Fruit fly (Drosophila melanogaster) whole organism, embryonic: Measurements from ENCODE around the gene NdufV3.
A peak's percentile ranks its signal among the peaks of the same experiment; 100 is the strongest.

Experiments used
- BtbVII ChIP-seq: fragments of 200-800 bp; sonication (Bioruptor generic); optimal IDR thresholded peaks from 3 replicates; lab custom pipeline; 2017; ENCODE audit warnings: missing biosample characterization, mild to moderate bottlenecking, missing genetic modification characterization
- CG11456 ChIP-seq: fragments of 200-800 bp; sonication (Bioruptor generic); IDR thresholded peaks from 3 replicates; pipeline ENCODE4 v1.3.6; 2022; ENCODE audit warnings: missing biosample characterization, missing genetic modification characterization
- CG14014 ChIP-seq: fragments of 200-800 bp; sonication (Bioruptor generic); IDR thresholded peaks from 2 replicates; pipeline ENCODE4 v1.3.6; 2022; ENCODE audit warnings: missing biosample characterization, missing genetic modification characterization
- CG15011 ChIP-seq: fragments of 200-800 bp; sonication (Bioruptor generic); optimal IDR thresholded peaks from 3 replicates; lab custom pipeline; 2018; ENCODE audit warnings: missing biosample characterization, mild to moderate bottlenecking, missing genetic modification characterization
- CG1647 ChIP-seq: fragments of 200-800 bp; sonication (Bioruptor generic); optimal IDR thresholded peaks from 3 replicates; lab custom pipeline; 2016; ENCODE audit warnings: missing biosample characterization, missing genetic modification characterization
- CG17568 ChIP-seq: fragments of 200-800 bp; sonication (Bioruptor generic); optimal IDR thresholded peaks from 2 replicates; lab custom pipeline; 2018; ENCODE audit warnings: missing biosample characterization, mild to moderate bottlenecking, missing genetic modification characterization, moderate library complexity
- CG1792 ChIP-seq: fragments of 200-800 bp; sonication (Bioruptor generic); optimal IDR thresholded peaks from 2 replicates; lab custom pipeline; 2016; ENCODE audit warnings: missing biosample characterization, missing genetic modification characterization
- CG18262 ChIP-seq: fragments of 200-800 bp; optimal IDR thresholded peaks from 3 replicates; lab custom pipeline; 2019; ENCODE audit warnings: missing biosample characterization, mild to moderate bottlenecking, missing genetic modification characterization, moderate library complexity
- CG30020 ChIP-seq: fragments of 200-800 bp; optimal IDR thresholded peaks from 2 replicates; lab custom pipeline; 2019; ENCODE audit warnings: missing biosample characterization, mild to moderate bottlenecking, missing genetic modification characterization, moderate library complexity
- CG34224 ChIP-seq: fragments of 200-800 bp; sonication (Bioruptor generic); IDR thresholded peaks from 3 replicates; pipeline ENCODE4 v1.3.6; 2022; ENCODE audit warnings: missing biosample characterization, missing genetic modification characterization; ENCODE audit not compliant: partially characterized antibody
- CG3726 ChIP-seq: fragments of 200-800 bp; sonication (Bioruptor generic); IDR thresholded peaks from 3 replicates; pipeline ENCODE4, ENCODE4 v1.3.6; 2022; ENCODE audit warnings: missing biosample characterization, missing genetic modification characterization
- CG6854 ChIP-seq: fragments of 200-800 bp; sonication (Bioruptor generic); optimal IDR thresholded peaks from 3 replicates; lab custom pipeline; 2017; ENCODE audit warnings: missing biosample characterization, mild to moderate bottlenecking, missing genetic modification characterization
- CG8281 ChIP-seq: fragments of 200-800 bp; sonication (Bioruptor generic); optimal IDR thresholded peaks from 2 replicates; lab custom pipeline; 2018; ENCODE audit warnings: missing biosample characterization, mild to moderate bottlenecking, missing genetic modification characterization, moderate library complexity
- CG8388 ChIP-seq: fragments of 200-800 bp; sonication (Bioruptor generic); optimal IDR thresholded peaks from 2 replicates; lab custom pipeline; 2019; ENCODE audit warnings: missing biosample characterization, mild to moderate bottlenecking, missing genetic modification characterization, moderate library complexity
- D ChIP-seq, 2 experiments: fragments of 200-800 bp in 1 of 2; fragments of >200 bp in 1 of 2; sonication (Bioruptor generic) in 1 of 2; optimal IDR thresholded peaks; 2 replicates in 1 of 2; 3 replicates in 1 of 2; lab custom pipeline; 2017; ENCODE audit warnings: mild to moderate bottlenecking in 1 of 2, missing biosample characterization in 1 of 2, missing genetic modification characterization in 1 of 2, missing genetic modification reagents in 1 of 2
- D19A ChIP-seq: fragments of 200-800 bp; optimal IDR thresholded peaks from 3 replicates; lab custom pipeline; 2019; ENCODE audit warnings: missing biosample characterization, mild to moderate bottlenecking, missing genetic modification characterization, moderate library complexity
- Doc3 ChIP-seq: fragments of 200-800 bp; sonication (Bioruptor generic); IDR thresholded peaks from 3 replicates; pipeline ENCODE4 v1.3.6; 2022; ENCODE audit warnings: missing biosample characterization, missing genetic modification characterization; ENCODE audit not compliant: partially characterized antibody
- HmgD ChIP-seq: fragments of 200-800 bp; sonication (Bioruptor generic); optimal IDR thresholded peaks from 3 replicates; lab custom pipeline; 2016; ENCODE audit warnings: missing biosample characterization, missing genetic modification characterization
- Hr3 ChIP-seq: fragments of 200-800 bp; sonication (Bioruptor generic); optimal IDR thresholded peaks from 3 replicates; lab custom pipeline; 2016; ENCODE audit warnings: missing biosample characterization, missing genetic modification characterization
- Hr51 ChIP-seq, 2 experiments: fragments of 200-800 bp; sonication (Bioruptor generic); optimal IDR thresholded peaks; 2 replicates in 1 of 2; 3 replicates in 1 of 2; lab custom pipeline; 2016 to 2018; ENCODE audit warnings: missing biosample characterization in 2 of 2, missing genetic modification characterization in 2 of 2, mild to moderate bottlenecking in 1 of 2, moderate library complexity in 1 of 2
- MESR4 ChIP-seq: fragments of 200-800 bp; sonication (Bioruptor generic); optimal IDR thresholded peaks from 2 replicates; lab custom pipeline; 2018; ENCODE audit warnings: missing biosample characterization, mild to moderate bottlenecking, missing genetic modification characterization, moderate library complexity
- Med ChIP-seq: fragments of 200-800 bp; sonication (Bioruptor generic); peaks from one replicate; lab custom pipeline; 2016; ENCODE audit warnings: missing biosample characterization, missing genetic modification characterization, mild to moderate bottlenecking, inconsistent platforms, moderate library complexity
- Meics ChIP-seq: fragments of 200-800 bp; sonication (Bioruptor generic); optimal IDR thresholded peaks from 2 replicates; lab custom pipeline; 2017; ENCODE audit warnings: missing biosample characterization, mild to moderate bottlenecking, missing genetic modification characterization
- Mrtf ChIP-seq: fragments of 200-800 bp; sonication (Bioruptor generic); IDR thresholded peaks from 3 replicates; pipeline ENCODE4 v1.3.6; 2022; ENCODE audit warnings: missing biosample characterization, missing genetic modification characterization
- NC2β ChIP-seq: fragments of 200-800 bp; sonication (Bioruptor generic); optimal IDR thresholded peaks from 2 replicates; lab custom pipeline; 2016; ENCODE audit warnings: missing biosample characterization, missing genetic modification characterization
- NFAT ChIP-seq: fragments of 200-800 bp; sonication (Bioruptor generic); IDR thresholded peaks from 2 replicates; pipeline ENCODE4 v1.3.6; 2022; ENCODE audit warnings: missing biosample characterization, missing genetic modification characterization
- Opbp ChIP-seq: fragments of 200-800 bp; sonication (Bioruptor generic); IDR thresholded peaks from 3 replicates; pipeline ENCODE4 v1.3.6; 2022; ENCODE audit warnings: missing biosample characterization, missing genetic modification characterization; ENCODE audit not compliant: partially characterized antibody
- Optix ChIP-seq: fragments of 200-800 bp; sonication (Bioruptor generic); IDR thresholded peaks from 3 replicates; pipeline ENCODE4 v1.3.6; 2022; ENCODE audit warnings: missing biosample characterization, missing genetic modification characterization
- PHDP ChIP-seq: fragments of 200-800 bp; sonication (Bioruptor generic); optimal IDR thresholded peaks from 3 replicates; lab custom pipeline; 2018; ENCODE audit warnings: missing biosample characterization, mild to moderate bottlenecking, missing genetic modification characterization, moderate library complexity
- Poxn ChIP-seq: fragments of 200-800 bp; sonication (Bioruptor generic); IDR thresholded peaks from 2 replicates; pipeline ENCODE4 v1.3.6; 2022; ENCODE audit warnings: missing biosample characterization, missing genetic modification characterization
- Trl ChIP-seq, 3 experiments: fragments of >200 bp in 2 of 3; fragments of 200-800 bp in 1 of 3; sonication (Bioruptor generic) in 1 of 3; optimal IDR thresholded peaks; 2 replicates in 1 of 3; 3 replicates in 2 of 3; lab custom pipeline; 2016 to 2017; ENCODE audit warnings: missing biosample characterization in 1 of 3, missing genetic modification characterization in 1 of 3
- az2 ChIP-seq: fragments of 200-800 bp; sonication (Bioruptor generic); optimal IDR thresholded peaks from 3 replicates; lab custom pipeline; 2016; ENCODE audit warnings: missing biosample characterization, missing genetic modification characterization
- bcd ChIP-seq: fragments of 200-800 bp; sonication (Bioruptor generic); optimal IDR thresholded peaks from 2 replicates; lab custom pipeline; 2017; ENCODE audit warnings: missing biosample characterization, mild to moderate bottlenecking, missing genetic modification characterization
- ems ChIP-seq: fragments of 200-800 bp; sonication (Bioruptor generic); optimal IDR thresholded peaks from 3 replicates; lab custom pipeline; 2016; ENCODE audit warnings: missing biosample characterization, missing genetic modification characterization
- ftz-f1 ChIP-seq: fragments of 200-800 bp; sonication (Bioruptor generic); optimal IDR thresholded peaks from 2 replicates; lab custom pipeline; 2016; ENCODE audit warnings: missing biosample characterization, missing genetic modification characterization
- gce ChIP-seq: fragments of 200-800 bp; sonication (Bioruptor generic); IDR thresholded peaks from 3 replicates; pipeline ENCODE4 v1.3.6; 2022; ENCODE audit warnings: missing biosample characterization, missing genetic modification characterization
- gro ChIP-seq: fragments of 200-800 bp; sonication (Bioruptor generic); optimal IDR thresholded peaks from 2 replicates; lab custom pipeline; 2016; ENCODE audit warnings: missing biosample characterization, missing genetic modification characterization
- gt ChIP-seq: fragments of 200-800 bp; sonication (Bioruptor generic); IDR thresholded peaks from 2 replicates; pipeline ENCODE4 v1.3.6; 2022; ENCODE audit warnings: missing biosample characterization, missing genetic modification characterization
- hbn ChIP-seq: fragments of 200-800 bp; sonication (Bioruptor generic); IDR thresholded peaks from 2 replicates; pipeline ENCODE4 v1.3.6; 2022; ENCODE audit warnings: missing biosample characterization, missing genetic modification characterization; ENCODE audit not compliant: partially characterized antibody
- nerfin-1 ChIP-seq: fragments of 200-800 bp; sonication (Bioruptor generic); optimal IDR thresholded peaks from 3 replicates; lab custom pipeline; 2019; ENCODE audit warnings: missing biosample characterization, mild to moderate bottlenecking, missing genetic modification characterization, moderate library complexity
- ranshi ChIP-seq: fragments of 200-800 bp; sonication (Bioruptor generic); IDR thresholded peaks from 2 replicates; pipeline ENCODE4 v1.3.6; 2022; ENCODE audit warnings: missing biosample characterization, missing genetic modification characterization
- run ChIP-seq: fragments of 200-800 bp; sonication (Bioruptor generic); optimal IDR thresholded peaks from 3 replicates; lab custom pipeline; 2018; ENCODE audit warnings: missing biosample characterization, mild to moderate bottlenecking, missing genetic modification characterization
- salm ChIP-seq: fragments of 200-800 bp; sonication (Bioruptor generic); optimal IDR thresholded peaks from 2 replicates; lab custom pipeline; 2018; ENCODE audit warnings: missing biosample characterization, mild to moderate bottlenecking, missing genetic modification characterization
- sob ChIP-seq: fragments of 200-800 bp; sonication (Bioruptor generic); IDR thresholded peaks from 2 replicates; pipeline ENCODE4 v1.3.6; 2022; ENCODE audit warnings: missing biosample characterization, missing genetic modification characterization
- stwl ChIP-seq: fragments of 200-800 bp; sonication (Bioruptor generic); optimal IDR thresholded peaks from 3 replicates; lab custom pipeline; 2018; ENCODE audit warnings: missing biosample characterization, mild to moderate bottlenecking, missing genetic modification characterization, moderate library complexity
- tna ChIP-seq: fragments of 200-800 bp; sonication (Bioruptor generic); IDR thresholded peaks from 2 replicates; pipeline ENCODE4 v1.3.6; 2022; ENCODE audit warnings: missing biosample characterization, missing genetic modification characterization; ENCODE audit not compliant: partially characterized antibody
- vvl ChIP-seq: fragments of 200-800 bp; sonication (Bioruptor generic); IDR thresholded peaks from 2 replicates; pipeline ENCODE4 v1.3.6; 2022; ENCODE audit warnings: missing biosample characterization, missing genetic modification characterization
- yki ChIP-seq: fragments of >200 bp; optimal IDR thresholded peaks from 3 replicates; lab custom pipeline; 2018
- z ChIP-seq: fragments of 200-800 bp; sonication (Bioruptor generic); IDR thresholded peaks from 3 replicates; pipeline ENCODE4 v1.3.6; 2022; ENCODE audit warnings: missing biosample characterization, missing genetic modification characterization

NdufV3 gene

dm6 chrX:11338047-11338747, 11.6 kb upstream of the NdufV3 start (continued):
- peak; percentile 51 for TF ChIP-seq sob (GFP tag; lab: Robert Waterston, UW)
- peak; percentile 54 for TF ChIP-seq run (tag; lab: Kevin White, UChicago)
- no peak for TF ChIP-seq yki (lab: Kevin White, UChicago)
- TF ChIP-seq D (optimal IDR thresholded peaks at IDR 0.05; lab: Kevin White, UChicago) = no peak
- peak; percentile 63 for TF ChIP-seq D (GFP tag; optimal IDR thresholded peaks at IDR 0.05; lab: Kevin White, UChicago)
- no peak for TF ChIP-seq tna (GFP tag; lab: Robert Waterston, UW)
- peak; percentile 54 for TF ChIP-seq vvl (GFP tag; lab: Robert Waterston, UW)
- TF ChIP-seq CG17568 (GFP tag; lab: Kevin White, UChicago) = no peak
- TF ChIP-seq gt (GFP tag; lab: Robert Waterston, UW) = no peak
- no peak; the same call in 2 of the 3 replicates for TF ChIP-seq CG3726 (GFP tag; lab: Robert Waterston, UW)
- TF ChIP-seq Optix (GFP tag; lab: Robert Waterston, UW) = no peak
- peak; percentile 72 for TF ChIP-seq CG8388 (GFP tag; lab: Kevin White, UChicago)
- TF ChIP-seq NFAT = no peak
- TF ChIP-seq MESR4 (GFP tag; lab: Kevin White, UChicago) = no peak
- no peak for TF ChIP-seq hbn
- TF ChIP-seq Opbp = no peak
- TF ChIP-seq Hr3 (GFP tag; lab: Kevin White, UChicago) = peak; percentile 74
- peak; percentile 66 for TF ChIP-seq nerfin-1
- TF ChIP-seq CG14014 (GFP tag; lab: Robert Waterston, UW) = peak; percentile 68; the same call in 1 of the 2 replicates
- TF ChIP-seq BtbVII (GFP tag; lab: Kevin White, UChicago) = peak; percentile 58
- no peak for TF ChIP-seq CG8281 (tag; lab: Kevin White, UChicago)
- peak; percentile 72 for TF ChIP-seq Meics
- peak; percentile 50; the same call in 1 of the 2 replicates for TF ChIP-seq ranshi (GFP tag; lab: Robert Waterston, UW)
- TF ChIP-seq bcd (GFP tag; lab: Kevin White, UChicago) = peak; percentile 69
- TF ChIP-seq CG1792 (GFP tag; lab: Kevin White, UChicago) = no peak
- no peak for TF ChIP-seq stwl (tag; lab: Kevin White, UChicago)
- TF ChIP-seq CG1647 = peak; percentile 8
- TF ChIP-seq NC2β (GFP tag; lab: Kevin White, UChicago) = peak; percentile 60
- peak in 1 of 2 experiments; percentile 85 for TF ChIP-seq Hr51 (GFP tag; optimal IDR thresholded peaks at IDR 0.05; lab: Kevin White, UChicago)
- TF ChIP-seq Doc3 = no peak
- no peak for TF ChIP-seq D19A (tag; lab: Kevin White, UChicago)
- TF ChIP-seq CG15011 (GFP tag; lab: Kevin White, UChicago) = no peak
- peak; percentile 69 for TF ChIP-seq az2
- no peak for TF ChIP-seq CG30020 (tag; lab: Kevin White, UChicago)
- TF ChIP-seq Mrtf = no peak; the same call in 2 of the 3 replicates
- TF ChIP-seq salm (tag; lab: Kevin White, UChicago) = no peak
- TF ChIP-seq Poxn = no peak
- TF ChIP-seq HmgD (GFP tag; lab: Kevin White, UChicago) = no peak
- TF ChIP-seq PHDP (tag; lab: Kevin White, UChicago) = peak; percentile 70
- peak; percentile 90 for TF ChIP-seq Med (GFP tag; lab: Kevin White, UChicago)
- TF ChIP-seq ems (GFP tag; lab: Kevin White, UChicago) = peak; percentile 52
- TF ChIP-seq ftz-f1 (GFP tag; lab: Kevin White, UChicago) = peak; percentile 43
- no peak; the same call in 2 of the 3 replicates for TF ChIP-seq z
- no peak for TF ChIP-seq CG34224 (GFP tag; lab: Robert Waterston, UW)
- no peak for TF ChIP-seq Trl (optimal IDR thresholded peaks at IDR 0.05; lab: Kevin White, UChicago)
- peak; percentile 71 for TF ChIP-seq Trl (GFP tag; optimal IDR thresholded peaks at IDR 0.05; lab: Kevin White, UChicago)
- no peak for TF ChIP-seq CG11456 (GFP tag; lab: Robert Waterston, UW)
- TF ChIP-seq gce (GFP tag; lab: Robert Waterston, UW) = 0 out of 3 replicates have a peak, but pooled peaks have one; percentile 22
- TF ChIP-seq CG18262 (tag; lab: Kevin White, UChicago) = peak; percentile 78
- peak; percentile 27 for TF ChIP-seq CG6854 (GFP tag; lab: Kevin White, UChicago)
- TF ChIP-seq gro (GFP tag; lab: Kevin White, UChicago) = peak; percentile 32
